Worm (Caenorhabditis elegans) whole organism, late embryonic: ENCODE measurements around the gene rpl-16.

ENCODE experiments used
- ceh-14 ChIP-seq: sonication (generic microtip); optimal IDR thresholded peaks from 2 replicates; lab custom pipeline; 2016; ENCODE audit warnings: missing genotype, missing genetic modification characterization, missing compliant biosample characterization
- ceh-34 ChIP-seq: sonication (generic microtip); optimal IDR thresholded peaks from 2 replicates; lab custom pipeline; 2016; ENCODE audit warnings: mild to moderate bottlenecking, missing genetic modification characterization, missing compliant biosample characterization
- che-1 ChIP-seq: sonication (generic microtip); optimal IDR thresholded peaks from 2 replicates; lab custom pipeline; 2016; ENCODE audit warnings: mild to moderate bottlenecking, missing genetic modification characterization, missing compliant biosample characterization
- ets-4 ChIP-seq: sonication (generic microtip); optimal IDR thresholded peaks from 2 replicates; lab custom pipeline; 2016; ENCODE audit warnings: missing genetic modification characterization, missing compliant biosample characterization
- hlh-30 ChIP-seq: sonication (generic microtip); optimal IDR thresholded peaks from 2 replicates; lab custom pipeline; 2017; ENCODE audit warnings: antibody characterized with exemption, missing genetic modification characterization, missing compliant biosample characterization; ENCODE audit not compliant: insufficient read depth
- hlh-8 ChIP-seq: sonication (generic microtip); optimal IDR thresholded peaks from 2 replicates; lab custom pipeline; 2016; ENCODE audit warnings: missing genotype, missing genetic modification characterization, missing compliant biosample characterization
- lin-11 ChIP-seq: fragments of 200-800 bp; sonication (Bioruptor generic); optimal IDR thresholded peaks from 2 replicates; lab custom pipeline; 2018; ENCODE audit warnings: mild to moderate bottlenecking, missing genetic modification characterization, missing compliant biosample characterization
- mec-3 ChIP-seq: sonication (generic microtip); optimal IDR thresholded peaks from 2 replicates; lab custom pipeline; 2016; ENCODE audit warnings: borderline replicate concordance, missing genetic modification characterization, missing compliant biosample characterization
- tbx-2 ChIP-seq: sonication (generic microtip); optimal IDR thresholded peaks from 2 replicates; lab custom pipeline; 2016; ENCODE audit warnings: missing genetic modification characterization, missing compliant biosample characterization
- unc-42 ChIP-seq: sonication (generic microtip); optimal IDR thresholded peaks from 2 replicates; lab custom pipeline; 2016; ENCODE audit warnings: missing genotype, missing genetic modification characterization, missing compliant biosample characterization

- no peak for TF ChIP-seq unc-42 (tag; lab: Kevin White, UChicago)
- no peak for TF ChIP-seq ceh-14 (tag; lab: Kevin White, UChicago)
- no peak for TF ChIP-seq lin-11 (tag; lab: Kevin White, UChicago)
- no peak for TF ChIP-seq hlh-8 (tag; lab: Kevin White, UChicago)
- no peak for TF ChIP-seq mec-3 (tag; lab: Kevin White, UChicago)
- no peak for TF ChIP-seq ets-4
- TF ChIP-seq tbx-2 (tag; lab: Kevin White, UChicago), result no peak
- no peak for TF ChIP-seq hlh-30 (tag; lab: Kevin White, UChicago)
- TF ChIP-seq che-1 (tag; lab: Kevin White, UChicago), result no peak
- no peak for TF ChIP-seq ceh-34 (tag; lab: Kevin White, UChicago)
These were observed 18.4 kb downstream of the rpl-16 start for ce11 chrIII:3484995-3485394.
